Worm (Caenorhabditis elegans) whole organism, L3 larva: ENCODE measurements around the gene K03H6.4.

Source experiments
- daf-12 ChIP-seq: fragments of 150-350 bp; optimal IDR thresholded peaks from 2 replicates; lab custom pipeline; 2014; ENCODE audit warnings: missing biosample characterization, missing genetic modification reagents, missing genetic modification characterization
- elt-3 ChIP-seq, 3 experiments: fragments of 150-350 bp in 1 of 3; sonication (generic microtip) in 2 of 3; optimal IDR thresholded peaks; 2 replicates in 2 of 3; 4 replicates in 1 of 3; lab custom pipeline; 2014 to 2017; ENCODE audit warnings: missing biosample characterization in 3 of 3, missing genetic modification characterization in 3 of 3
- lin-39 ChIP-seq: fragments of 150-350 bp; optimal IDR thresholded peaks from 2 replicates; lab custom pipeline; 2018; ENCODE audit warnings: missing biosample characterization, missing genetic modification reagents, missing genetic modification characterization
- nhr-25 ChIP-seq: sonication (generic microtip); optimal IDR thresholded peaks from 2 replicates; lab custom pipeline; 2017; ENCODE audit warnings: missing biosample characterization, missing genetic modification characterization
- pqm-1 ChIP-seq: fragments of 150-350 bp; optimal IDR thresholded peaks from 2 replicates; lab custom pipeline; 2017; ENCODE audit warnings: missing biosample characterization, missing genetic modification characterization, inconsistent platforms
- zag-1 ChIP-seq: fragments of 150-350 bp; optimal IDR thresholded peaks from 2 replicates; lab custom pipeline; 2014; ENCODE audit warnings: missing biosample characterization, missing genetic modification characterization

- TF ChIP-seq elt-3 (tag; optimal IDR thresholded peaks at IDR 0.05; lab: Kevin White, UChicago) (no peak), pqm-1 (tag; lab: Kevin White, UChicago) (no peak), daf-12 (tag; lab: Kevin White, UChicago) (no peak), lin-39 (tag; lab: Kevin White, UChicago) (no peak), nhr-25 (tag; lab: Kevin White, UChicago) (no peak), zag-1 (no peak)
Observed at ce11 chrIV:1515891-1516290, 5.2 kb downstream of the K03H6.4 start.
